Fruit fly (Drosophila melanogaster): ENCODE measurements around the gene pr.

pr gene

DNA sequence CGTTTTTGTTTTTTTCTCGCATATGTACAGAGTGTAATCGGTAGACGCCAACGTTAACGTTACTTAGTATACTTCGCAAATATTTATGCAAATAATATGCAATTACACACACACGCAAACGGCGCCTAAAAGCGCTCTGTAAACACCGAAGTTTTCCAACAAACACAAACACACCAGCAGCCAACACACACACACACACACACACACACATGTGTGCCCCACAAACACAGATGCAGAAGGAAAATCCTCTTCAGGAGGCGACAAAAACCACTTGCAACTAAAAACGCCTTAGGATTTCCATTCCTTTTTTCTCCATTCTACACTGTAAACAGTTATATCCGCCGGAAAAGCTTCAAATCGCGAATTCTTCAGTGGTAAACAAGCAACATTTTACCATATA is 17.9 kb downstream of the pr start:
- no peak for TF ChIP-seq ovo (GFP tag; optimal IDR thresholded peaks at IDR 0.05)
- no peak for TF ChIP-seq Clk (GFP tag; optimal IDR thresholded peaks at IDR 0.05)
- no peak for TF ChIP-seq Hr96 (GFP tag; optimal IDR thresholded peaks at IDR 0.05)
- no peak for TF ChIP-seq cic (GFP tag; optimal IDR thresholded peaks at IDR 0.05)
- no peak for TF ChIP-seq CG5204 (GFP tag; optimal IDR thresholded peaks at IDR 0.05)
- TF ChIP-seq bab1 (GFP tag; optimal IDR thresholded peaks at IDR 0.05): no peak
- TF ChIP-seq kay (GFP tag; ENCODE audit: borderline replicate concordance): no peak
- TF ChIP-seq CG1620 (GFP tag; optimal IDR thresholded peaks at IDR 0.05): no peak
- TF ChIP-seq CG11617 (GFP tag; optimal IDR thresholded peaks at IDR 0.05): no peak
- no peak for TF ChIP-seq Crg-1 (GFP tag; optimal IDR thresholded peaks at IDR 0.05)
- no peak for TF ChIP-seq pad (GFP tag; optimal IDR thresholded peaks at IDR 0.05)
- TF ChIP-seq tj (GFP tag; optimal IDR thresholded peaks at IDR 0.05): no peak
- no peak for TF ChIP-seq CG14711 (tag; optimal IDR thresholded peaks at IDR 0.05)
- no peak for TF ChIP-seq toe (GFP tag; optimal IDR thresholded peaks at IDR 0.05)
- no peak for TF ChIP-seq CG33017 (tag; optimal IDR thresholded peaks at IDR 0.05)
- TF ChIP-seq CG7045 (GFP tag; optimal IDR thresholded peaks at IDR 0.05): no peak
- no peak for TF ChIP-seq cnc (optimal IDR thresholded peaks at IDR 0.05)

dm6 chr2L:20051172-20051893 is 23.9 kb downstream of the pr start:
- TF ChIP-seq cnc (optimal IDR thresholded peaks at IDR 0.05) (no peak), cic (GFP tag; optimal IDR thresholded peaks at IDR 0.05) (no peak), Hr96 (GFP tag; optimal IDR thresholded peaks at IDR 0.05) (no peak), CG7045 (GFP tag; optimal IDR thresholded peaks at IDR 0.05) (no peak), CG1620 (GFP tag; optimal IDR thresholded peaks at IDR 0.05) (no peak), CG14711 (tag; optimal IDR thresholded peaks at IDR 0.05) (no peak), Mnt (GFP tag; optimal IDR thresholded peaks at IDR 0.05) (no peak)

DNA sequence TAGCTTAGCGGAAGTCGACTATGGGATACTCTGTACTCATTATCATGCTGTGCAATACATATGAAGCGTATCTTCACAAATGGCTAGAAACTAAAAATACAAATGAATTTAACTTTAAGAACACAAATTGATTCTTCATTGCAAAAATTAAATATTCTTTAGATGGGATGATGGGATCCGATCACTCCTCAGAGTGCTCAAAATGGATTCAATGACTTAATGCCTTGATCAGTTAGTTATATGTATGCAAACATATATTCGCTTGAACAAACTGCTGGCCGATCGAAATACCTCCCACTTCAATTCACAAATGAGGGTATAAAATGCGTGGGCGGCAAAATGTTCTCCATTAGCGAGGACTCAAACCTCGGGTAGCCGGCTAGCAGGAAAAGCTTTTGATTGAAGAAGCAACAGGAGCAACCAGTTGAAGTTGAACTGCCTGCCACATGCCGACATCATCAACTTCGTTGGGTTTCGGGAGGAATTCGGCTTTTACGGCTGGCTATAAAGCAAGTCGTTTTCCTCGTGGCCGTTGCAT is 47.8 kb downstream of the pr start, which contains the start of gene sNPF:
Gene sNPF (plus strand): TSS at position 534 of the 538 bp plus-strand sequence.
- TF ChIP-seq CG12768 (GFP tag; optimal IDR thresholded peaks at IDR 0.05): no peak
- TF ChIP-seq CG5204 (GFP tag; optimal IDR thresholded peaks at IDR 0.05): peak; percentile 54
- TF ChIP-seq CG11617 (GFP tag; optimal IDR thresholded peaks at IDR 0.05): peak; percentile 7
- TF ChIP-seq Hr96 (GFP tag; optimal IDR thresholded peaks at IDR 0.05): peak; percentile 8
- peak; percentile 10 for TF ChIP-seq CG7101 (tag; optimal IDR thresholded peaks at IDR 0.05)
- no peak for TF ChIP-seq Clk (GFP tag; optimal IDR thresholded peaks at IDR 0.05)
- TF ChIP-seq toe (GFP tag; optimal IDR thresholded peaks at IDR 0.05): peak; percentile 45
- no peak for TF ChIP-seq tj (GFP tag; optimal IDR thresholded peaks at IDR 0.05)
- TF ChIP-seq cic (GFP tag; optimal IDR thresholded peaks at IDR 0.05): peak; percentile 10
- TF ChIP-seq CG33017 (tag; optimal IDR thresholded peaks at IDR 0.05): peak; percentile 59
- TF ChIP-seq CG14711 (tag; optimal IDR thresholded peaks at IDR 0.05): no peak
- no peak for TF ChIP-seq bab1 (GFP tag; optimal IDR thresholded peaks at IDR 0.05)
- TF ChIP-seq CG1620 (GFP tag; optimal IDR thresholded peaks at IDR 0.05): no peak
- no peak for TF ChIP-seq cnc (optimal IDR thresholded peaks at IDR 0.05)
- TF ChIP-seq CG7045 (GFP tag; optimal IDR thresholded peaks at IDR 0.05): peak; percentile 42

DNA sequence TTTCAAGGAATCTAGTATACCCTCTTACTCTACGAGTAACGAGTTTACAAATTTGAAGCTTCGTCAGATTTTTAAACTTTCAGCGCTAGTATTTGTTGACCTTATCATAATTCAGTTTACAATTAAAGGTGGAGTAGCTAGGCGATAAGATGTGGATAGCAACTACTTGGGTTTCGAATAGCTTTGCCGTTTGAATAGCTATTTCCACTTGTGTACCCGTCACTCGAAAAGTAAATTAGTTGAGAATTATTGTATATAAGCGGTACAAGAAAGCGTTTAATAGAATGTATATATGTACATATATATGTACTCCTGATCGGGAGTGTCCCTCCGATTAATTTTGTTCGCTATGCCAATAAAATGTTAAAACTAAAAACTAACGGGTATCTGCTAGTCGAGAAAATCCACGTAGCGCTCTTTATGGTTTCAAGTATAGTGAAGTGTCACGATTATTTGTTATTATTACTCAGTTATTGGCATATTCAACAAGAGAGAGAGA is 48.9 kb downstream of the pr start:
- TF ChIP-seq CG12768 (GFP tag; optimal IDR thresholded peaks at IDR 0.05) (no peak), kay (GFP tag; ENCODE audit: borderline replicate concordance) (peak; percentile 25), ovo (GFP tag; optimal IDR thresholded peaks at IDR 0.05) (no peak)

dm6 chr2L:20025711-20026110 is 49.5 kb downstream of the pr start, which contains the start of gene AANATL3:
TSS of gene AANATL3 (minus strand) at chr2L:20025811.
- TF ChIP-seq CG1620 (GFP tag; optimal IDR thresholded peaks at IDR 0.05) (no peak), CG7045 (GFP tag; optimal IDR thresholded peaks at IDR 0.05) (no peak), Crg-1 (GFP tag; optimal IDR thresholded peaks at IDR 0.05) (no peak), ovo (GFP tag; optimal IDR thresholded peaks at IDR 0.05) (no peak), CG7101 (tag; optimal IDR thresholded peaks at IDR 0.05) (no peak), Clk (GFP tag; optimal IDR thresholded peaks at IDR 0.05) (no peak)

DNA sequence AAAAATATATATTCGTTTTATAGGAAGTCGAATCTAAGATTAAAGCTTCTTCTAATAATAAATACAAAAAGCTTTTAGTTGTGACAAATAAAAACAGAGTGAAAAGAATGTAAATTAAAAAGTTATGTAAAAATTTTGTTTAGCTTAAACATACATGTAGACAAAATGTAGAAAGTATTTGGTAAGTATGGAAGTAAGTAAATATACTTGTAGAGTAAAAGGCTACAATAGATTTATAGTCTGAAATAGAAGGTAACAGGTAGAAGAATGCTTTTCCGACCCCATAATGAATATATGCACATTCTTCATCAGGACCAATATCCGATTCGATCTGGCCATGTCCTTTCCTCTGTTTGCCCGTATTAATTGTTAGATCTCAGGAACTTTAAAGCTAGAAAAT is 50.9 kb downstream of the pr start:
- TF ChIP-seq cic (GFP tag; optimal IDR thresholded peaks at IDR 0.05) (no peak), CG33017 (tag; optimal IDR thresholded peaks at IDR 0.05) (no peak), toe (GFP tag; optimal IDR thresholded peaks at IDR 0.05) (no peak), CG1620 (GFP tag; optimal IDR thresholded peaks at IDR 0.05) (no peak), cnc (optimal IDR thresholded peaks at IDR 0.05) (no peak), pad (GFP tag; optimal IDR thresholded peaks at IDR 0.05) (no peak), CG12768 (GFP tag; optimal IDR thresholded peaks at IDR 0.05) (no peak), Mnt (GFP tag; optimal IDR thresholded peaks at IDR 0.05) (no peak), CG11617 (GFP tag; optimal IDR thresholded peaks at IDR 0.05) (no peak)
